Worm (Caenorhabditis elegans) whole organism, midembryonic: ENCODE measurements around the gene srw-20.

Experiments used
- T22C8.4 ChIP-seq: fragments of 200-800 bp; sonication (Bioruptor generic); IDR thresholded peaks from 2 replicates; pipeline ENCODE4 v1.3.6; 2022; ENCODE audit warnings: missing genetic modification characterization, missing compliant biosample characterization
- cog-1 ChIP-seq: sonication (generic microtip); optimal IDR thresholded peaks from 2 replicates; lab custom pipeline; 2016; ENCODE audit warnings: missing genetic modification characterization, missing compliant biosample characterization
- flt-1 ChIP-seq: fragments of 200-800 bp; sonication (Bioruptor generic); IDR thresholded peaks from 2 replicates; pipeline ENCODE4 v1.3.6; 2022; ENCODE audit warnings: missing genetic modification characterization, missing compliant biosample characterization
- klf-2 ChIP-seq: fragments of 200-800 bp; sonication (Bioruptor generic); conservative IDR thresholded peaks from 2 replicates; pipeline ENCODE4 v1.3.6; 2022; ENCODE audit warnings: missing genetic modification reagents, missing genetic modification characterization, missing compliant biosample characterization
- med-1 ChIP-seq: sonication (generic microtip); optimal IDR thresholded peaks from 2 replicates; lab custom pipeline; 2017; ENCODE audit warnings: missing genetic modification characterization, mild to moderate bottlenecking, missing compliant biosample characterization, antibody characterized with exemption, missing genetic modification reagents; ENCODE audit not compliant: insufficient read depth
- ref-1 ChIP-seq: fragments of 200-800 bp; sonication (Bioruptor generic); conservative IDR thresholded peaks from 2 replicates; pipeline ENCODE4 v1.3.6; 2022; ENCODE audit warnings: missing genetic modification reagents, missing genetic modification characterization, missing compliant biosample characterization
- tab-1 ChIP-seq: fragments of 200-800 bp; sonication (Bioruptor generic); IDR thresholded peaks from 2 replicates; pipeline ENCODE4 v1.3.6; 2022; ENCODE audit warnings: missing genetic modification characterization, missing compliant biosample characterization
- ztf-23 ChIP-seq: fragments of 200-800 bp; sonication (Bioruptor generic); IDR thresholded peaks from 2 replicates; pipeline ENCODE4 v1.3.6; 2022; ENCODE audit warnings: missing genetic modification reagents, missing genetic modification characterization, missing compliant biosample characterization
- ztf-29 ChIP-seq: fragments of 200-800 bp; sonication (Bioruptor generic); IDR thresholded peaks from 2 replicates; pipeline ENCODE4 v1.3.6; 2022; ENCODE audit warnings: missing genetic modification reagents, missing genetic modification characterization, missing compliant biosample characterization

The srw-20 gene

ce11 chrV:17082718-17083117 lies 3.0 kb upstream of the srw-20 start, which contains the start of gene T05E12.9:
Gene T05E12.9 (minus strand): TSS chrV:17082818.
- TF ChIP-seq cog-1 (tag; lab: Kevin White, UChicago) (no peak), flt-1 (no peak), tab-1 (GFP tag; lab: Robert Waterston, UW) (no peak), ztf-29 (GFP tag; lab: Robert Waterston, UW) (no peak), T22C8.4 (no peak), ztf-23 (GFP tag; lab: Robert Waterston, UW) (no peak)

- TF ChIP-seq med-1 (no peak), ztf-23 (GFP tag; lab: Robert Waterston, UW) (no peak), ztf-29 (GFP tag; lab: Robert Waterston, UW) (no peak), tab-1 (GFP tag; lab: Robert Waterston, UW) (no peak)
Measured at ce11 chrV:17077889-17078288, 1.8 kb downstream of the srw-20 start, which contains the start of gene T05E12.3. Gene T05E12.3 (minus strand): TSS chrV:17077989.

- no peak for TF ChIP-seq klf-2 (GFP tag; lab: Robert Waterston, UW)
- TF ChIP-seq T22C8.4: no peak
- no peak for TF ChIP-seq ref-1 (GFP tag; lab: Robert Waterston, UW)
- TF ChIP-seq ztf-23 (GFP tag; lab: Robert Waterston, UW): no peak
- TF ChIP-seq ztf-29 (GFP tag; lab: Robert Waterston, UW): no peak
- no peak for TF ChIP-seq flt-1
- no peak for TF ChIP-seq med-1
- no peak for TF ChIP-seq cog-1 (tag; lab: Kevin White, UChicago)
- TF ChIP-seq tab-1 (GFP tag; lab: Robert Waterston, UW): no peak
Measured at ce11 chrV:17075900-17076299, 3.8 kb downstream of the srw-20 start, which contains the start of gene str-125. Gene str-125 (minus strand): TSS chrV:17076000.

ce11 chrV:17071578-17071977 lies 8.1 kb downstream of the srw-20 start, which contains the start of gene srbc-14:
Gene srbc-14 (minus strand): TSS chrV:17071678.
- TF ChIP-seq cog-1 (tag; lab: Kevin White, UChicago) (no peak), tab-1 (GFP tag; lab: Robert Waterston, UW) (no peak), ztf-29 (GFP tag; lab: Robert Waterston, UW) (no peak), ztf-23 (GFP tag; lab: Robert Waterston, UW) (no peak), ref-1 (GFP tag; lab: Robert Waterston, UW) (no peak), T22C8.4 (no peak), klf-2 (GFP tag; lab: Robert Waterston, UW) (no peak), med-1 (no peak), flt-1 (no peak)

ce11 chrV:17068839-17069238 lies 10.9 kb downstream of the srw-20 start, which contains the start of gene T05E12.8:
Gene T05E12.8 (plus strand): TSS chrV:17069139.
- no peak for TF ChIP-seq klf-2 (GFP tag; lab: Robert Waterston, UW)
- TF ChIP-seq flt-1: no peak
- TF ChIP-seq ref-1 (GFP tag; lab: Robert Waterston, UW): no peak
- no peak for TF ChIP-seq tab-1 (GFP tag; lab: Robert Waterston, UW)
- TF ChIP-seq med-1: no peak
- no peak for TF ChIP-seq cog-1 (tag; lab: Kevin White, UChicago)
- TF ChIP-seq T22C8.4: no peak
- no peak for TF ChIP-seq ztf-29 (GFP tag; lab: Robert Waterston, UW)
- TF ChIP-seq ztf-23 (GFP tag; lab: Robert Waterston, UW): no peak

- TF ChIP-seq flt-1 (no peak), ztf-29 (GFP tag; lab: Robert Waterston, UW) (no peak), klf-2 (GFP tag; lab: Robert Waterston, UW) (no peak), ref-1 (GFP tag; lab: Robert Waterston, UW) (no peak), ztf-23 (GFP tag; lab: Robert Waterston, UW) (no peak), cog-1 (tag; lab: Kevin White, UChicago) (no peak), T22C8.4 (no peak), med-1 (no peak), tab-1 (GFP tag; lab: Robert Waterston, UW) (no peak)
Measured at ce11 chrV:17066634-17067033, 13.1 kb downstream of the srw-20 start.

- TF ChIP-seq klf-2 (GFP tag; lab: Robert Waterston, UW) (no peak), tab-1 (GFP tag; lab: Robert Waterston, UW) (no peak), T22C8.4 (no peak), ztf-23 (GFP tag; lab: Robert Waterston, UW) (no peak), ref-1 (GFP tag; lab: Robert Waterston, UW) (no peak), cog-1 (tag; lab: Kevin White, UChicago) (no peak), med-1 (no peak), flt-1 (no peak), ztf-29 (GFP tag; lab: Robert Waterston, UW) (no peak)
Measured at ce11 chrV:17064676-17065075, 15.0 kb downstream of the srw-20 start, which contains the start of gene srh-255. Gene srh-255 (plus strand): TSS chrV:17064976.

ce11 chrV:17061585-17061984 lies 18.1 kb downstream of the srw-20 start, which contains the start of gene F28B1.9:
Gene F28B1.9 (plus strand): TSS chrV:17061885.
- TF ChIP-seq med-1: no peak
- TF ChIP-seq ref-1 (GFP tag; lab: Robert Waterston, UW): no peak
- no peak for TF ChIP-seq flt-1
- no peak for TF ChIP-seq cog-1 (tag; lab: Kevin White, UChicago)
- no peak for TF ChIP-seq tab-1 (GFP tag; lab: Robert Waterston, UW)

ce11 chrV:17059987-17060386 lies 19.7 kb downstream of the srw-20 start, which contains the start of gene sri-66:
Gene sri-66 (plus strand): TSS chrV:17060287.
- TF ChIP-seq flt-1 (no peak), ref-1 (GFP tag; lab: Robert Waterston, UW) (no peak), cog-1 (tag; lab: Kevin White, UChicago) (no peak), tab-1 (GFP tag; lab: Robert Waterston, UW) (no peak), med-1 (no peak), klf-2 (GFP tag; lab: Robert Waterston, UW) (no peak), ztf-29 (GFP tag; lab: Robert Waterston, UW) (no peak), T22C8.4 (no peak), ztf-23 (GFP tag; lab: Robert Waterston, UW) (no peak)

ce11 chrV:17044500-17044899 lies 35.2 kb downstream of the srw-20 start, which contains the start of gene F28B1.2:
Gene F28B1.2 (plus strand): TSS chrV:17044800.
- TF ChIP-seq ref-1 (GFP tag; lab: Robert Waterston, UW) (no peak), T22C8.4 (no peak), ztf-29 (GFP tag; lab: Robert Waterston, UW) (no peak), cog-1 (tag; lab: Kevin White, UChicago) (no peak), med-1 (no peak), tab-1 (GFP tag; lab: Robert Waterston, UW) (no peak), klf-2 (GFP tag; lab: Robert Waterston, UW) (no peak), ztf-23 (GFP tag; lab: Robert Waterston, UW) (no peak), flt-1 (no peak)
